Worm (Caenorhabditis elegans): Measurements from ENCODE around the gene str-178.

The str-178 gene

DNA sequence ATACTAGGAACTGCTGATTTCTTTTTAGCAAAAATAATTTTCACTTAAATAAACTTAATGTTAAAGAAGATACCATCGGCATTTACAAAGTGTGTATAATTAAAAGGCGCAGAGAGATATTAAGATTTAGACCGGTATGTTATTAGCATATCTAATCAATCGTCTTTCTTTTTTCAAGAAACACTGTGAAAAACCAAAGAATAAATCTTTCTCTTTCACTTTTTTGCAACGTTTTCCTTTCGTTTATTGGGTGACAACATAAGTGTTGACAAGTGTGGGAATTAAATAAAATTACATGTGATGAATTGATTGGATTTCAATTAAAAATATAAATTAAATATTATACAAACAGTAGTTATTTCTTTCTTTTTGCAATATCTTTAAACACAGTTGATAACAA lies 36.1 kb upstream of the str-178 start, which contains the start of gene C15C8.8:
Gene C15C8.8, minus strand, starts transcription at position 101 of the 400 bp plus-strand sequence.
- TF ChIP-seq fkh-10 (GFP tag; optimal IDR thresholded peaks at IDR 0.05) (no peak), ceh-30 (tag; optimal IDR thresholded peaks at IDR 0.05) (no peak), nfya-1 (tag; optimal IDR thresholded peaks at IDR 0.05) (no peak)

DNA sequence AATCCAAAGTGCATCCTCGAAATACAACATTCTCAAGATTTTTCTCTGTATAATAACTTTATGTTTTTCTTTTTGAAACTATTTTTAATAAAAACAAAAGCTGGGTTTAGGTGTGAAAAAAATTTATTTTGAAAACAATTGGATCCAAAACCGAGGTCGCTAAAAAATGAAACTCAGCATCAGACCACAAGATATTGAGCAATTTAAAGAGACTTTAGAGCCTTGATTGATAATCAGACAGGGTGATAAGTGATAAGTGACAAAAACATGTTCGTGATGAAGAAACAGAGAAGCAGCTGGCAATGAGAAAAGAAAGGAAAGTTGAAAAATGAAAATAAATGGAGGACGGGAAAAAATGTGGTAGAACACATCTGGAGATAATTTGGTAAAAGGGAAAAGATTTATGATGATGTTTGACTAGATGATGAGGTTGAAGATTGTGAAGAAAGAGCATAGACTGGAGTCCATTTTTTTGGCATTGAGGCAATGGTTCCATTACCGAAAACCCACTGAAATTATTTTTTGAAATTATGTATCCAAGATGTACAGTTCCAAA lies 35.2 kb upstream of the str-178 start, which contains the start of gene C15C8.6:
Gene C15C8.6, minus strand, starts transcription at position 51 of the 556 bp plus-strand sequence.
- TF ChIP-seq ceh-2 (tag; optimal IDR thresholded peaks at IDR 0.05): no peak
- no peak for TF ChIP-seq ceh-31 (tag; optimal IDR thresholded peaks at IDR 0.05)
- no peak for TF ChIP-seq pha-2 (tag; optimal IDR thresholded peaks at IDR 0.05)
- no peak for TF ChIP-seq che-1 (tag; optimal IDR thresholded peaks at IDR 0.05)

DNA sequence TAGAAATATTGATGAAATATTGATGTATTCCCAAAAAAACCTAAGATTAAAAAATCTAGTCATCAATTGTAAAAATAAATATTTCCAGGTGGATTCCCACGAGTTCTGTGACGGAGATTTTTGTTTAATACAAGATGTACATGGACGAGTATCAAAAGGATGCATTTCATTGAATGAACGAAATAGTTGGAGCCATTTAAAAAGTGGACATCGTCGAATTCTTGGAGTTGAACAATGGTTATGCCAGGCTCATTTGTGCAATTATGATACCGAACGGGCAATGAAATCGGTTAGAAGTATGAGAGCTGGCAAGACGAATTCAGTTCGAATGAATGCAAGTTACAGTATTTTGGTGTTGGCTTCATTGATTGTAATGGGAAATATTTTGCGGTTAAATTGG lies 33.2 kb upstream of the str-178 start:
- TF ChIP-seq lim-6 (tag; optimal IDR thresholded peaks at IDR 0.05): no peak
- TF ChIP-seq nhr-11 (tag; optimal IDR thresholded peaks at IDR 0.05): no peak
- no peak for TF ChIP-seq nhr-232 (tag; optimal IDR thresholded peaks at IDR 0.05)

DNA sequence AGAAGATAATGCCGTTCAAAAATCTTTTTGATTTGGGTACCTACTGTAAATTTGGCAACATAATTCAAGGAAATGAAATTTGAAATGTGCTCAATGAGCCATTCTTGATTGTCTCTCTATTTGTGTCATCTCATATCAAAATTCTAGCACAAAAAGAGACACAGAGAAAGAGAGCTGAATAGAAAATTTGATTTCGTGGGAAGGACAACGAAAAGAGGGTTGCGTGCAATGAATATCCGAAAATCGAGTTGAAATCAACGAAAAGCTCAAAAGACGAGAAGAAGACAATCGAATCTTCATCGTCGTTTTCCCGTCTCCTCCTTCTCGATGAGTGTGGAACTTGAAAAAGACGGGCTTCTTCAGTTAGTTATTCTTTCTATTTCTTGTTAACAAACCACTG lies 31.5 kb upstream of the str-178 start, which contains the start of gene C15C8.5:
Gene C15C8.5, plus strand, starts transcription at position 152 of the 400 bp plus-strand sequence.
- TF ChIP-seq ceh-24 (tag; optimal IDR thresholded peaks at IDR 0.05): no peak
- peak; percentile 97 for TF ChIP-seq unc-42 (tag; optimal IDR thresholded peaks at IDR 0.05)

DNA sequence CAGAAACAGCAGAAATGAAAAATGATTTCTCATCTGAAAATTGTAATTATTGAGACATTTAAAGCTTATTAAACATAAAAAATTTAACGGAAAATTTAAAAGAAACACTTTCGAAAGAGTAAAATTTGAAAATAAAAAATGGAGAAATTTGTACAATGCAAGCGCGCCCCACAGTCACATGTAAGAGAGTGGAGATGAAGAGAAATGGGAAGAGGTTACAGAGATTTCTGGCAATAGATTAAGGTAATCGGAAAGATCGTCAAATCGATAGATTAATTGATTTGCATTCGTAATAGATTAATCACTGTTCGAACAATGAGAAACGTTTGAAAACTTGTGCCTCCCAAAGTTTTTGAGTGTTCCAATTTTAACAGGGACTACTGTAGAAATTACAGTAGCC lies 31.1 kb upstream of the str-178 start, which contains the start of gene C15C8.4:
Gene C15C8.4, minus strand, starts transcription at position 33 of the 400 bp plus-strand sequence.
- no peak for TF ChIP-seq ceh-14 (tag; optimal IDR thresholded peaks at IDR 0.05)
- TF ChIP-seq lim-6 (tag; optimal IDR thresholded peaks at IDR 0.05): no peak
- TF ChIP-seq ahr-1 (tag; optimal IDR thresholded peaks at IDR 0.05): no peak
- TF ChIP-seq ceh-18 (tag; optimal IDR thresholded peaks at IDR 0.05): no peak
- TF ChIP-seq fkh-6 (tag; optimal IDR thresholded peaks at IDR 0.05): no peak
- TF ChIP-seq sdc-2 (tag; optimal IDR thresholded peaks at IDR 0.05): no peak
- TF ChIP-seq tbx-2 (tag; optimal IDR thresholded peaks at IDR 0.05): no peak
- no peak for TF ChIP-seq ceh-6 (GFP tag; optimal IDR thresholded peaks at IDR 0.05)
- TF ChIP-seq ref-2 (tag; optimal IDR thresholded peaks at IDR 0.05): no peak
- no peak for TF ChIP-seq ceh-34 (tag; optimal IDR thresholded peaks at IDR 0.05)
- no peak for TF ChIP-seq pros-1 (tag; optimal IDR thresholded peaks at IDR 0.05)
- no peak for TF ChIP-seq K02D7.2 (tag; optimal IDR thresholded peaks at IDR 0.05)
- no peak for TF ChIP-seq ets-4 (tag; optimal IDR thresholded peaks at IDR 0.05)
- no peak for TF ChIP-seq F13H6.1 (tag; optimal IDR thresholded peaks at IDR 0.05)
- TF ChIP-seq hlh-6 (tag; optimal IDR thresholded peaks at IDR 0.05): no peak
- TF ChIP-seq ceh-31 (tag; optimal IDR thresholded peaks at IDR 0.05): no peak

DNA sequence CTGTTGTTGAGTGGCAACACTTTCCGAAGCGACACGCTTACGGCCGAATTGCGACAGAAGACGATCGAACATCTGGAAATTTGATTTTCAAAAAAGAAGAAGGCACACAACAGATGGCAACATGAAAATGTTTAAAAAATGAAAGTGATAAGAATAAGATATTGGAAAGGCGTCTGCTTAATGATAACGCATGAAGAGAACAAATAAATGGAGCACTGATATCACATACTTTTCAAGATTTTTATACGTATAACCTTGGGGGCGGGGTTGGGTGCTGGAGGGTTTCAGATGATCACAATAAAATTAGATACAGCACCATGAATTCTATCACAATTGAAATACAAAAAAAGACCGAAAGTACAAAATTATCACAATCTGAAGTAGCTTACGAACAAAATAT lies 28.6 kb upstream of the str-178 start, which contains the start of gene C15C8.7:
Gene C15C8.7, minus strand, starts transcription at position 72 of the 400 bp plus-strand sequence.
- peak; percentile 74 for TF ChIP-seq elt-2 (tag; optimal IDR thresholded peaks at IDR 0.05)
- no peak for TF ChIP-seq dmd-4 (tag; optimal IDR thresholded peaks at IDR 0.05; ENCODE audit: borderline replicate concordance)
- TF ChIP-seq F13H6.1 (tag; optimal IDR thresholded peaks at IDR 0.05): no peak

DNA sequence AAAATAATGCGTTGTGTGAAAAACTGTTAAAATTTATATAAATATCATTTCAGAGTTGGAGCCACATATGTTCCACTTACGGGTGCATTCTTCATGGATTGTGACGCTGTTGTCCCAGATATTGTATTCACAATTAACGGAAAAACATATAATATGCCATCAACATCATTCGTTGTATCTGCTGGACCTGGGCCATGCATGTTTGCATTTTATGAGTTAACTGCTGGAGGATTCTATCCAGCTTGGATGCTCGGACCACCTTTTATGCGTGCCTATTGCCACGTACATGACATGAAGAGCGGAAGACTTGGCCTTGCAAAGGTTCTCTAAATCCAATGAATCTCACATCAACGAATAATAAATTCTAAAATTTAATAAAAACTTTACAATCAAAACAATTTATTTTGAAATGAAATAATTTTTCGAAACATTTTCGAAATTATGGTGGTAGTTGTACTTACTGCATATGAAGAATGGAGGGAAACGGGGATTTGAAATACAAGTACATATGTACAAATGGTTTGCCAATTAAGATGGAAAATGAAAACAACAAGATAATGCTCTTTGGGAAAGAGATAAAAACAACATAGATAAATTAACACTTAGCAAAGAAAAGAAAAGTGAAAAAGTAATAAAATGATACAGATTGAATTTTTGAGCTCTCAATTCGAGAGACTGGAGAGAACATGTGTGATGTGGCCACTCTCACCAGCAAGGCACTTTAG lies 27.6 kb upstream of the str-178 start:
- TF ChIP-seq tbx-2 (tag; optimal IDR thresholded peaks at IDR 0.05): no peak
- no peak for TF ChIP-seq unc-86 (tag; optimal IDR thresholded peaks at IDR 0.05)
- TF ChIP-seq ceh-18 (tag; optimal IDR thresholded peaks at IDR 0.05): no peak
- TF ChIP-seq fax-1 (tag; optimal IDR thresholded peaks at IDR 0.05): no peak
- TF ChIP-seq pros-1 (tag; optimal IDR thresholded peaks at IDR 0.05): no peak
- no peak for TF ChIP-seq lim-6 (tag; optimal IDR thresholded peaks at IDR 0.05)
- TF ChIP-seq hlh-8 (tag; optimal IDR thresholded peaks at IDR 0.05): no peak
- no peak for TF ChIP-seq elt-2 (tag; optimal IDR thresholded peaks at IDR 0.05)
- no peak for TF ChIP-seq unc-3 (GFP tag; conservative IDR thresholded peaks at IDR 0.05)
- no peak for TF ChIP-seq unc-3 (tag; optimal IDR thresholded peaks at IDR 0.05)
- TF ChIP-seq mec-3 (tag; optimal IDR thresholded peaks at IDR 0.05; ENCODE audit: borderline replicate concordance): no peak
- TF ChIP-seq ceh-30 (tag; optimal IDR thresholded peaks at IDR 0.05): no peak
- no peak for TF ChIP-seq pat-9 (tag; optimal IDR thresholded peaks at IDR 0.05)
